Worm (Caenorhabditis elegans): ENCODE results near the gene F10D7.5.

F10D7.5 gene

DNA sequence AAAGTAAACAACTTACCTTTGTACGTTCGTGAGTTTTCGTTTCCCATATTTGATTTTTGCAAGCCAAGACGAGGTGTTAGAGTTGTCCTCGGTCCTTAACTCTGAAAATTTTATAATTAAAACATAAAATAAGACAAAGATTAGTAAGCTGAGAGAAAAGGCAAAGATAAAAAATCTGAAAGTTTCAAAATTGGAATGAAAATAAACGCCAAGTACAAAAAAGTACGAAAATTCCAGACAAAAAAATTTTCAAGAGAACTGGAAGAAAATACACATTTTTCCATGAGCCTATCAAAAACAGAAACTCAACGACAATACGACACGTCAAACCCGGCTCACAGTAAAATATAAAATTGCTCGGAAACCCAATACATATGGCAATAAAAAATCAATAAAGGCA is at the start of gene F10D7.5:
F10D7.5 (minus strand) TSS at position 101 of the 400 bp plus-strand sequence.
- no peak for TF ChIP-seq elt-1 (tag; optimal IDR thresholded peaks at IDR 0.05)
- no peak for TF ChIP-seq alr-1 (tag; optimal IDR thresholded peaks at IDR 0.05)
- TF ChIP-seq lin-39 (tag; optimal IDR thresholded peaks at IDR 0.05) = no peak
- TF ChIP-seq R02D3.7 (tag; optimal IDR thresholded peaks at IDR 0.05) = no peak
- no peak for TF ChIP-seq gmeb-1 (tag; optimal IDR thresholded peaks at IDR 0.05)

DNA sequence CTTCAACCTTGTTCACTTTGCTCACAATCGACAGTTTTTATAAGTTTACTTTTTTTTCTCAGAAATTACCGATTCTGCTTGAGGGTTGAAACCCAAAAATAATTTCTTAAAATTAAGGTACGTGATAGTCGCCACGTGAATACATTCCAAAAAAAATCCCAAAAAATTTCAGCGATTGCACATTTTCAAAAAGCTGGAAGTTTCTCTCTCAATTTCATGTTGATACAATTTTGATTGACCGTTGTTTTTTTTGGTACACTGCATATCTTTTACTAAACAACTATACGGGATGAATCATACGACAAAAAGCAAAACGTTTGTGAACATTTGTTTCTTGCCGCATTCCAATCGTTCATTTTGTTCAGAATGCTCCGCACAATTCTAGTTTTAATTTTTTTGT is 47.0 kb upstream of the F10D7.5 start, which contains the start of gene C36E6.8:
C36E6.8 (plus strand) TSS at position 301 of the 400 bp plus-strand sequence.
- TF ChIP-seq aly-2 (tag; optimal IDR thresholded peaks at IDR 0.05) (no peak), lin-39 (tag; optimal IDR thresholded peaks at IDR 0.05) (no peak), lin-13 (GFP tag; optimal IDR thresholded peaks at IDR 0.05) (no peak), elt-1 (tag; optimal IDR thresholded peaks at IDR 0.05) (no peak), mbf-1 (tag; optimal IDR thresholded peaks at IDR 0.05) (no peak), ceh-16 (tag; optimal IDR thresholded peaks at IDR 0.05) (no peak), snpc-4 (tag; optimal IDR thresholded peaks at IDR 0.05) (no peak), R02D3.7 (tag; optimal IDR thresholded peaks at IDR 0.05) (no peak), ama-1 (optimal IDR thresholded peaks at IDR 0.05) (no peak)

DNA sequence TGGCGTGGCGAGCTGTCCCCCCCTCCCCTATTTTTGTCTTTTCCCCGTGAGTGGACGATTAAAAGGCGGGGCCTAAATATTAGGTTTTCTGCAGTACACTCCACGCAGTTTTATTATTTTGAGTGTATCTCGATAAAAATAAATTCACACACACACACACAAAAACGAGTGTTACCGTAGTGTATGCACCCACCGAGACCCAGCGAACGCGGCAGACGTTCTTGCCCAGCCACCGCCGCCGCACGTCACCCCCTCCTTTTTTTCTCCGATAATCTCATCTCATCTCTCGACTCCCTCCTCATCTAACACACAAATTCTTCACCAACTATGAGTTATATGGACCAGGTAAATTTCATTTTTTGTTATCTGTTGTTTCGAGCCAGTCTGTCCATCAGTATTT is 42.8 kb upstream of the F10D7.5 start, which contains the start of gene fubl-3:
fubl-3 (plus strand) TSS at position 212 of the 400 bp plus-strand sequence.
- peak; percentile 32 for TF ChIP-seq C34F6.9 (tag; optimal IDR thresholded peaks at IDR 0.05)
- no peak for TF ChIP-seq dmd-4 (tag; optimal IDR thresholded peaks at IDR 0.05)
- peak; percentile 46 for TF ChIP-seq nhr-129 (tag; optimal IDR thresholded peaks at IDR 0.05)
- TF ChIP-seq ceh-16 (tag; optimal IDR thresholded peaks at IDR 0.05) = peak; percentile 60
- no peak for TF ChIP-seq lin-13 (GFP tag; optimal IDR thresholded peaks at IDR 0.05)
- peak; percentile 61 for TF ChIP-seq unc-55 (GFP tag; optimal IDR thresholded peaks at IDR 0.05)
- no peak for TF ChIP-seq aly-2 (tag; optimal IDR thresholded peaks at IDR 0.05)
- peak; percentile 16 for TF ChIP-seq lin-11 (tag; optimal IDR thresholded peaks at IDR 0.05)
- TF ChIP-seq nhr-77 (tag; optimal IDR thresholded peaks at IDR 0.05) = no peak
- TF ChIP-seq snpc-4 (tag; optimal IDR thresholded peaks at IDR 0.05) = peak; percentile 63
- TF ChIP-seq lsy-2 (tag; optimal IDR thresholded peaks at IDR 0.05) = peak; percentile 53 to 94
- no peak for TF ChIP-seq unc-39 (tag; optimal IDR thresholded peaks at IDR 0.05)
- no peak for TF ChIP-seq sma-9 (GFP tag; optimal IDR thresholded peaks at IDR 0.05)
- no peak for TF ChIP-seq sma-9 (tag; optimal IDR thresholded peaks at IDR 0.05)
- peak; percentile 25 for TF ChIP-seq fos-1 (tag; optimal IDR thresholded peaks at IDR 0.05)
- no peak for TF ChIP-seq skn-1 (tag; optimal IDR thresholded peaks at IDR 0.05)
- TF ChIP-seq sma-3 (GFP tag; optimal IDR thresholded peaks at IDR 0.05) = peak; percentile 16
- no peak for TF ChIP-seq R02D3.7 (tag; optimal IDR thresholded peaks at IDR 0.05)
- TF ChIP-seq F13H6.1 (tag; optimal IDR thresholded peaks at IDR 0.05) = peak; percentile 38
- no peak for TF ChIP-seq nhr-21 (tag; optimal IDR thresholded peaks at IDR 0.05)
- TF ChIP-seq nhr-25 (tag; optimal IDR thresholded peaks at IDR 0.05) = no peak
- TF ChIP-seq blmp-1 (tag; optimal IDR thresholded peaks at IDR 0.05; ENCODE audit: insufficient read depth) = no peak
- no peak for TF ChIP-seq ama-1 (optimal IDR thresholded peaks at IDR 0.05)

DNA sequence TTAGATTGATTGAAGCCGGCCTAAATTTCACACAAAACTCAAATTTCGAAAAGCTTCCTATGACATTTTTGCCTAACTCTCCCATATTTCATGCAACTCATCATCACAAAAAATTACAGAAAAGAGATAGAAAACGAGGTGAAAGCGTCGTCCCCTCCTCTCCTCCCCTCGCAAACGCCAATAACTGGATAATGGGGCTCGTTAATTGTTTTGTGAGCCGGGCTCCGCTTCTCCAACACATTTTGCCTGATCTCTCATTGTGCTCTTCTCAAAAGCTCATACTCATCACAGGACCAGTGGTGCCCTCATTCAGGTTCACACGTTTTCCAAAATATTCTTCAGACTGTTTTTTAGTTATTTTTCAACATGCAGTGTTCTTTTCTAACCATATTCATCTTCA is 37.4 kb upstream of the F10D7.5 start, which contains the start of gene pbo-6:
pbo-6 (plus strand) TSS at position 240 of the 400 bp plus-strand sequence.
- TF ChIP-seq ztf-1 (GFP tag; conservative IDR thresholded peaks at IDR 0.05) (no peak), ztf-11 (tag; optimal IDR thresholded peaks at IDR 0.05) (no peak), nhr-10 (tag; optimal IDR thresholded peaks at IDR 0.05) (no peak), unc-62 (GFP tag; optimal IDR thresholded peaks at IDR 0.05) (no peak), skn-1 (tag; optimal IDR thresholded peaks at IDR 0.05) (no peak), elt-1 (tag; optimal IDR thresholded peaks at IDR 0.05) (no peak), ama-1 (optimal IDR thresholded peaks at IDR 0.05) (no peak), Y55F3AM.14 (GFP tag; optimal IDR thresholded peaks at IDR 0.05) (no peak), mab-5 (tag; optimal IDR thresholded peaks at IDR 0.05) (no peak), ceh-16 (tag; optimal IDR thresholded peaks at IDR 0.05) (no peak), F13H6.1 (tag; optimal IDR thresholded peaks at IDR 0.05) (no peak), fos-1 (tag; optimal IDR thresholded peaks at IDR 0.05) (no peak), nhr-11 (tag; optimal IDR thresholded peaks at IDR 0.05) (no peak), lin-11 (tag; optimal IDR thresholded peaks at IDR 0.05) (no peak), nhr-77 (tag; optimal IDR thresholded peaks at IDR 0.05) (no peak), blmp-1 (tag; optimal IDR thresholded peaks at IDR 0.05; ENCODE audit: insufficient read depth) (no peak), unc-55 (GFP tag; optimal IDR thresholded peaks at IDR 0.05) (no peak)

DNA sequence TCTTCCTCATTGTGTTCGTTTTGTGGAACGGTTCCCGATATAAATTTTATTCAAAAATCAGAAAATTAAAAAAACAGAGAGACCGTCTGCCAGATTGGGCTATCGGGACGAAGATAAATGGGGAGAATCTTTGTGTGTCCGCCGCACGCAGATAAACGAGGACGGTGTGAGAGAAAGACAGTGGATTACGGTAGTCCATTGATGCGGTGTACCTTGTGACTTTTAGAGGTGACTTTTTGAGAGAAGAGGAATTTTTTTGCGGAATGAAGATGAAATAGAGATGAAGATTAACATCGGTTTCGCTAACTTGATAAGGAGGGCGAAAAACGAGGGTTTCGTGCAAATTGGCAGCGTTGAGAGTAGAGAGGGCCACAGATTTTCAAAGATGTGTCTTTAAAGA is 36.4 kb upstream of the F10D7.5 start:
- no peak for TF ChIP-seq nhr-12 (tag; optimal IDR thresholded peaks at IDR 0.05)
- TF ChIP-seq sma-3 (GFP tag; optimal IDR thresholded peaks at IDR 0.05) = peak; percentile 66
- TF ChIP-seq C34F6.9 (tag; optimal IDR thresholded peaks at IDR 0.05) = no peak
- no peak for TF ChIP-seq zag-1 (tag; optimal IDR thresholded peaks at IDR 0.05)
- TF ChIP-seq F13H6.1 (tag; optimal IDR thresholded peaks at IDR 0.05) = no peak
- TF ChIP-seq ztf-11 (tag; optimal IDR thresholded peaks at IDR 0.05) = no peak
- TF ChIP-seq lin-13 (GFP tag; optimal IDR thresholded peaks at IDR 0.05) = no peak
- peak; percentile 54 for TF ChIP-seq nhr-21 (tag; optimal IDR thresholded peaks at IDR 0.05)
- TF ChIP-seq crh-2 (tag; optimal IDR thresholded peaks at IDR 0.05) = peak; percentile 5
- no peak for TF ChIP-seq skn-1 (tag; optimal IDR thresholded peaks at IDR 0.05)
- no peak for TF ChIP-seq ZK546.5 (tag; optimal IDR thresholded peaks at IDR 0.05)
- peak; percentile 7 for TF ChIP-seq fos-1 (tag; optimal IDR thresholded peaks at IDR 0.05)
- TF ChIP-seq blmp-1 (tag; optimal IDR thresholded peaks at IDR 0.05; ENCODE audit: insufficient read depth) = peak; percentile 12
- no peak for TF ChIP-seq dmd-4 (tag; optimal IDR thresholded peaks at IDR 0.05)
- TF ChIP-seq nhr-23 (tag; optimal IDR thresholded peaks at IDR 0.05) = no peak
- TF ChIP-seq lin-39 (tag; optimal IDR thresholded peaks at IDR 0.05) = no peak
- peak; percentile 77 for TF ChIP-seq sma-9 (GFP tag; optimal IDR thresholded peaks at IDR 0.05)
- TF ChIP-seq sma-9 (tag; optimal IDR thresholded peaks at IDR 0.05) = no peak
- TF ChIP-seq unc-62 (GFP tag; optimal IDR thresholded peaks at IDR 0.05) = no peak
- no peak for TF ChIP-seq egl-27 (tag; optimal IDR thresholded peaks at IDR 0.05)
- peak in 1 of 2 experiments; percentile 85 for TF ChIP-seq lsy-2 (tag; optimal IDR thresholded peaks at IDR 0.05)
- TF ChIP-seq alr-1 (tag; optimal IDR thresholded peaks at IDR 0.05) = no peak
- TF ChIP-seq peb-1 (tag; optimal IDR thresholded peaks at IDR 0.05) = no peak
- peak; percentile 78 for TF ChIP-seq ceh-16 (tag; optimal IDR thresholded peaks at IDR 0.05)
- peak; percentile 19 for TF ChIP-seq gmeb-1 (tag; optimal IDR thresholded peaks at IDR 0.05)

Data from whole organism, L2 larva.